Worm (Caenorhabditis elegans) whole organism, early embryonic: ENCODE data around the gene gem-4.

ENCODE experiments used
- B0310.2 ChIP-seq: sonication (generic microtip); optimal IDR thresholded peaks from 2 replicates; lab custom pipeline; 2016; ENCODE audit warnings: mild to moderate bottlenecking, missing genetic modification characterization, missing compliant biosample characterization
- F13C5.2 ChIP-seq: sonication (generic microtip); optimal IDR thresholded peaks from 2 replicates; lab custom pipeline; 2017; ENCODE audit warnings: mild to moderate bottlenecking, missing genetic modification characterization, inconsistent platforms, missing compliant biosample characterization
- aly-1 ChIP-seq: sonication (generic microtip); optimal IDR thresholded peaks from 2 replicates; lab custom pipeline; 2016; ENCODE audit warnings: missing genetic modification characterization, missing compliant biosample characterization
- ama-1 ChIP-seq: fragments of 150-350 bp; optimal IDR thresholded peaks from 2 replicates; lab custom pipeline; 2014
- ceh-13 ChIP-seq: fragments of 200-800 bp; sonication (Bioruptor generic); optimal IDR thresholded peaks from 2 replicates; lab custom pipeline; 2018; ENCODE audit warnings: mild to moderate bottlenecking, missing genetic modification characterization, missing compliant biosample characterization
- ceh-36 ChIP-seq: sonication (generic microtip); optimal IDR thresholded peaks from 2 replicates; lab custom pipeline; 2016; ENCODE audit warnings: missing genetic modification characterization, inconsistent platforms, missing compliant biosample characterization
- ets-7 ChIP-seq: sonication (generic microtip); optimal IDR thresholded peaks from 2 replicates; lab custom pipeline; 2016; ENCODE audit warnings: missing genotype, missing genetic modification characterization, missing compliant biosample characterization
- flt-1 ChIP-seq: fragments of 200-800 bp; sonication (Bioruptor generic); IDR thresholded peaks from 2 replicates; pipeline ENCODE4 v1.3.6; 2022; ENCODE audit warnings: missing genetic modification characterization, missing compliant biosample characterization
- hmbx-1 ChIP-seq: sonication (generic microtip); optimal IDR thresholded peaks from 2 replicates; lab custom pipeline; 2016; ENCODE audit warnings: mild to moderate bottlenecking, missing genetic modification characterization, missing compliant biosample characterization
- hmg-4 ChIP-seq: fragments of 200-800 bp; sonication (Bioruptor generic); optimal IDR thresholded peaks from 2 replicates; lab custom pipeline; 2018; ENCODE audit warnings: mild to moderate bottlenecking, missing genetic modification characterization, missing compliant biosample characterization
- hnd-1 ChIP-seq: sonication (generic microtip); optimal IDR thresholded peaks from 2 replicates; lab custom pipeline; 2016; ENCODE audit warnings: missing genetic modification characterization, missing compliant biosample characterization
- pes-1 ChIP-seq: fragments of 200-800 bp; sonication (Bioruptor generic); IDR thresholded peaks from 2 replicates; pipeline ENCODE4 v1.3.6; 2022; ENCODE audit warnings: missing genetic modification reagents, missing genetic modification characterization, missing compliant biosample characterization
- scrt-1 ChIP-seq: fragments of 200-800 bp; sonication (Bioruptor generic); IDR thresholded peaks from 2 replicates; pipeline ENCODE4 v1.3.6; 2022; ENCODE audit warnings: missing genetic modification characterization, missing compliant biosample characterization
- sea-1 ChIP-seq: fragments of 200-800 bp; sonication (Bioruptor generic); conservative IDR thresholded peaks from 2 replicates; pipeline ENCODE4 v1.3.6; 2022; ENCODE audit warnings: missing genetic modification characterization, missing compliant biosample characterization
- tbx-11 ChIP-seq: fragments of 200-800 bp; sonication (Bioruptor generic); IDR thresholded peaks from 2 replicates; pipeline ENCODE4 v1.3.6; 2022; ENCODE audit warnings: missing genetic modification characterization, missing compliant biosample characterization
- tbx-37 ChIP-seq: fragments of 200-800 bp; sonication (Bioruptor generic); conservative IDR thresholded peaks from 2 replicates; pipeline ENCODE4 v1.3.6; 2022; ENCODE audit warnings: missing genetic modification reagents, missing genetic modification characterization, missing compliant biosample characterization
- tra-4 ChIP-seq: sonication (generic microtip); optimal IDR thresholded peaks from 2 replicates; lab custom pipeline; 2017; ENCODE audit warnings: missing genetic modification characterization, missing compliant biosample characterization

gem-4 gene

DNA sequence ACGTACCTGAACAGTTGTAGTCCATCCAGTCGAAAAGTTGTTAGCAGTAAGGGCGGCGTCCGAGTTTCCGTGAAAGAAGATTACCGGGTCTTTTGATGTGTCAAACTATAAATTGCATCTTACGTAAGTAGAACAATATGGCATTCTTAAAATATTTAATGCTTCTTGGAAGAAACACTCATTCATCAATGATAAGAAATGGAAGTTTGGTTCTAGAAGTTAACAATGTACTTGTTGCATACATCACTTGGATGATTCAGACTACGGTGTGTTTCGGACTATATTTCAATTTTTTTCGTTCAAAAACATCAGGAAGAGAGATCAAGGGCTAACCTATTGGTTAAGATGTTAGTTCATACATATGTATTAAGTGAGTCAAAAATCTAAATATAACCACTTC is 26.7 kb downstream of the gem-4 start:
- no peak for TF ChIP-seq ets-7
- TF ChIP-seq tbx-11 (GFP tag; lab: Robert Waterston, UW) = no peak
- TF ChIP-seq hmg-4 (GFP tag; lab: Kevin White, UChicago) = no peak
- TF ChIP-seq ceh-13 = no peak
- TF ChIP-seq flt-1 = no peak
- no peak for TF ChIP-seq tbx-37 (GFP tag; lab: Robert Waterston, UW)
- no peak for TF ChIP-seq pes-1 (GFP tag; lab: Robert Waterston, UW)
- TF ChIP-seq aly-1 (tag; lab: Kevin White, UChicago) = no peak
- no peak for TF ChIP-seq scrt-1 (GFP tag; lab: Robert Waterston, UW)
- no peak for TF ChIP-seq B0310.2 (tag; lab: Kevin White, UChicago)
- TF ChIP-seq F13C5.2 = no peak

DNA sequence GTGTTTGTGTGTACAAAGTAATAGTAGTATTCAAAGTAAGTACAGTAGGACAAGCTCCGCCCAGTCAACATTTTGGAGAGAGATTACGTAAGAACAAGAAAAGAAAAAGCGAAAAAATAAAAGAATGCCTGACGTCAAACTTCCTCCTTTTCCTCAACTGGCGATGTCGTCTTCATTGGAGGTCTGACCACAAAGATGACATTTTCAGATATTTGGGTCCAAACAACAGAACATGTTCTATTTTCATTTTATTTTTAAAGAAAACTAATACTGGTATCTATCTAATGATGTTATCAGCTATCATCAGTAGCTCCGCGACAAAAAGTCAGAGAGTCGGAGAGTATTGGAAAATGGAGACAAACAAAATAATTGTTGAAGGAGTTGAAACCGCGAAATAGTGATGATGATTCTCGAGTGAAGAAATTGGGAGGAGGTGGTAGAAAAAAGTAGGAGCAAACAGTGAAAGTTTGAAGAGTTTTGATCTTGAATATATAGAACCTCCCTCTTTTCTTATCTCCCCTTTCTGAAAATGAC is 28.3 kb downstream of the gem-4 start, which contains the start of gene lips-5:
TSS of gene lips-5 (minus strand) at position 51 of the 534 bp plus-strand sequence.
- TF ChIP-seq tbx-11 (GFP tag; lab: Robert Waterston, UW) (no peak), hmg-4 (GFP tag; lab: Kevin White, UChicago) (no peak), sea-1 (GFP tag; lab: Robert Waterston, UW) (no peak), hnd-1 (tag; lab: Kevin White, UChicago) (no peak), F13C5.2 (no peak), scrt-1 (GFP tag; lab: Robert Waterston, UW) (no peak), hmbx-1 (tag; lab: Kevin White, UChicago) (no peak), B0310.2 (tag; lab: Kevin White, UChicago) (no peak), ama-1 (lab: Kevin White, UChicago) (no peak), ceh-36 (no peak), ets-7 (no peak)

DNA sequence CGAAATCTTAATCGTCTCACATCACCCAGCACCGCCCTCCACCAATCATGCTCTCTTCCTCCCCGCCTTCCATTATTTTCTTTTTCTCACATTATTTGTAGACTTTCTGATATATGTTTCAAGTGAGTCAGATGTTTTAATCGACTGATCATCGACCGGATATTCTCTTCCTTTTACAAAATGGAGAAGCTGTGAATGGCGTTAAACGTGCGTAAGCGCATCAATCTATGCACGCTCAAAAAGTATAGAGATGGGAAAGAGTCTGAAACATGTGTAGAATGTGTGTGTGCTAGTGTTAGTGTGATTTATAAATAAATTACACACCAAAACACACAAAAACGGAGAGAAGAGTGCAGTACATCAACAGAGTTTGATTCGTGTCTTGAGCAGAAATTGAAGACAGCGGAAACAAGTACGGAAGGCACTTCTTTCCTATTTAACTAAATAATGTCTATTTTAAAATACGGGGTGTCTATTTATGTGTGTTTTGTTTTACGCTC is 31.6 kb downstream of the gem-4 start:
- TF ChIP-seq sea-1 (GFP tag; lab: Robert Waterston, UW) = no peak
- no peak for TF ChIP-seq tbx-37 (GFP tag; lab: Robert Waterston, UW)
- TF ChIP-seq hmg-4 (GFP tag; lab: Kevin White, UChicago) = no peak
- TF ChIP-seq ama-1 (lab: Kevin White, UChicago) = no peak

DNA sequence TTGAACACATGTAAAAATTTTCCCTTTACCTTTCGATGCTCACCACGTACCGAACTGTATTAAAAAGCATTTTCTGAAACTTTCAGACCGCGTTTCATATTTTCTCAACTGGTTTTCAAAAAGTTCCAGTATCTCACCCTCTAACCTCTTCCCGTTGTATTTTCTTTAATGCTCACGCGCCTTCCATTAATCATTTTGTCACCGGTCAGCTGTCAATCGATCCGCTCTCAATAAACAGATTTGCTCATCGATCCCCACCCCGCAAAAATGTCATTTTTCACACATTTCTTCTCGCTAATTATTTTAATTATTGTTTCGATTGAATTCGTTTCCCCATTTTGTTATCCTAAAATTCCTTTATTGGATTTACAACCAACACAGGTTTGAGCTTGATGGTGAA is 33.6 kb downstream of the gem-4 start, which contains the start of gene lpr-2:
TSS of gene lpr-2 (plus strand) at position 189 of the 400 bp plus-strand sequence.
- TF ChIP-seq F13C5.2 = no peak
- no peak for TF ChIP-seq tbx-11 (GFP tag; lab: Robert Waterston, UW)
- TF ChIP-seq hnd-1 (tag; lab: Kevin White, UChicago) = no peak
- TF ChIP-seq B0310.2 (tag; lab: Kevin White, UChicago) = no peak
- TF ChIP-seq aly-1 (tag; lab: Kevin White, UChicago) = no peak
- no peak for TF ChIP-seq ama-1 (lab: Kevin White, UChicago)
- TF ChIP-seq pes-1 (GFP tag; lab: Robert Waterston, UW) = no peak
- TF ChIP-seq hmbx-1 (tag; lab: Kevin White, UChicago) = no peak
- no peak for TF ChIP-seq ets-7
- no peak for TF ChIP-seq tbx-37 (GFP tag; lab: Robert Waterston, UW)
- TF ChIP-seq tra-4 = no peak
- no peak for TF ChIP-seq sea-1 (GFP tag; lab: Robert Waterston, UW)
- no peak for TF ChIP-seq hmg-4 (GFP tag; lab: Kevin White, UChicago)
- no peak for TF ChIP-seq ceh-13
- TF ChIP-seq ceh-36 = no peak

DNA sequence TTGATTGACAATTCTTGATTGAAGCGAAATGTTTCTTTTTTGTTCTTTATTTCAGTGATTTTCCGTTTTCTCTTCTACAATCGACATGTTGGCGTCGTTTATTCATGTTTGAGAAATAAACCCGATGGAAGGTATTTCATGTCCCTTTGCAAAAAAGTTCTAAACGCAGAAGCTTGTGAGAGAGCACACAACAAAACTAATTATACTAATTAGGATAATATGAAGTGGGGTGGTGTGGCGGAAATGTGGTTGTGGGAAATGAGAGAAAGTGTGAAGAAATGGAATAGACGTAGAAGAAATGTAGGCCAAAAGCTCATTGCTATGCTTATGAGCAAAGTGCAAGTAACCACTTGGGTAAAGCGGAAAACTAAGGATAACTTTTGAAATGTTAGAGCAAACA is 37.4 kb downstream of the gem-4 start:
- TF ChIP-seq hmbx-1 (tag; lab: Kevin White, UChicago) (no peak), ceh-36 (no peak), hmg-4 (GFP tag; lab: Kevin White, UChicago) (no peak), tra-4 (no peak), scrt-1 (GFP tag; lab: Robert Waterston, UW) (no peak), ama-1 (lab: Kevin White, UChicago) (no peak), flt-1 (no peak), hnd-1 (tag; lab: Kevin White, UChicago) (no peak), ets-7 (no peak), sea-1 (GFP tag; lab: Robert Waterston, UW) (no peak), F13C5.2 (no peak), tbx-37 (GFP tag; lab: Robert Waterston, UW) (no peak), tbx-11 (GFP tag; lab: Robert Waterston, UW) (no peak), pes-1 (GFP tag; lab: Robert Waterston, UW) (no peak), aly-1 (tag; lab: Kevin White, UChicago) (no peak), B0310.2 (tag; lab: Kevin White, UChicago) (no peak), ceh-13 (no peak)

DNA sequence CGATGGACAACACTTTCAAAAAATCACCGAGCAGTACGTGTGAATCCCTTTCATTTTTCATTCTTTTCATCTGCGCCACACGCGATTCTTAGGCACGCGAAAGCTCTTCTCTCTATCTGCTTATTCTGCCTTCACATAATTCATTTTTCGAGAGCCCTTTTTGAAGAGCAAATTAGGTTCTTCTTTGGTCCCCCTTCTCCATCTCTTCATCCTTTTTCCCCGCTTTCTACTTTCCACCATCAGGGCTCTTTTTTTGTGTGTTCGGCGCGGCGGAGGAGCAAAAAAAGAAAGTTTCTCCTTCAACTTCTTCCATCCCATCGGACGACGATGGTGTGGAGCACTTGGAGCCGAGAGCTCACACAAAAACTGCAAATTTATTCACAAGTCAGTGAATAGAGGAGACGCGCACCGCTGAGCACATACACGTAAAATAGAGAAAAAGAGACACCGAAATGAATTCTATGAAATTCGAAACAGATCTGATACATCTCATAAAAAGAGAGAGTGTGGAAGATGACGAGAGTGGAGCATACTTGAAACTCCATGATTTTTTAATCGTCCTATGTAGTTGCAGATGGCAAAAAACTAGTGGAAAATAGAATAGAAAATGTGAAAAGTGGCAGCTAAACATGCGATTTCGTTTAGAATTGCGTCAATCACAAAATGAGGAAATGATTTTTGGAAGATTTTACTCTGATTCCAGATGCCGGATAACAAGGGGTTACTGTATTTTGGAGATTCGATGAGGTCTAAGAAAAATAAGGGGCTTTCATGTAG is 39.8 kb downstream of the gem-4 start:
- TF ChIP-seq ama-1 (lab: Kevin White, UChicago) (no peak), tbx-11 (GFP tag; lab: Robert Waterston, UW) (no peak), tra-4 (no peak), ceh-13 (no peak), hmbx-1 (tag; lab: Kevin White, UChicago) (no peak), ceh-36 (no peak), scrt-1 (GFP tag; lab: Robert Waterston, UW) (no peak), flt-1 (no peak), ets-7 (no peak), pes-1 (GFP tag; lab: Robert Waterston, UW) (no peak), sea-1 (GFP tag; lab: Robert Waterston, UW) (no peak)

DNA sequence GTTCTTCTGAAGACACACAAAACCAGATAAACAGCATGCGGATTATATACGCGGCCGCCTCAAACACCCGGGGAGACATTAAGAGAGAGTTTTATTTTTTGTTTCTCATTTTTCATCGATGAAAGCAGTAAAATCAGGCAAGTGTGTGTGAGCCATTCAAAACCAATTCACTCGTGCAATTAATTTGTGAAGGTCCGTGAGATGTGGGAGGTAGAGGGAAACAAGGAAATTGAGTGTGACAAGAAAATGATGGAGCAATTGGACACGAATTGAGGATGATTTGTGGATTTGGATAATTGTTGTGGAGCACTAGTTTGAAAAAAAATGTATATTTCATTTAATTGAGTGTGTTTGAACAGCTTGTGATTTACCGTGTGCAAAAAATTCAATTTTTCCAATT is 42.4 kb downstream of the gem-4 start:
- TF ChIP-seq ama-1 (lab: Kevin White, UChicago) = no peak
- TF ChIP-seq ceh-13 = no peak
- no peak for TF ChIP-seq B0310.2 (tag; lab: Kevin White, UChicago)
- TF ChIP-seq tra-4 = no peak
- TF ChIP-seq F13C5.2 = no peak
- TF ChIP-seq aly-1 (tag; lab: Kevin White, UChicago) = no peak
- no peak for TF ChIP-seq tbx-37 (GFP tag; lab: Robert Waterston, UW)
- no peak for TF ChIP-seq flt-1
- no peak for TF ChIP-seq ceh-36
- no peak for TF ChIP-seq hnd-1 (tag; lab: Kevin White, UChicago)
- TF ChIP-seq ets-7 = no peak
- TF ChIP-seq sea-1 (GFP tag; lab: Robert Waterston, UW) = no peak
- no peak for TF ChIP-seq pes-1 (GFP tag; lab: Robert Waterston, UW)
- TF ChIP-seq hmbx-1 (tag; lab: Kevin White, UChicago) = no peak
